Worm (Caenorhabditis elegans) whole organism, young adult: ENCODE results near the gene nrde-3.

Experiments used
- C17E4.6 ChIP-seq: fragments of 200-800 bp; sonication (Bioruptor generic); IDR thresholded peaks from 2 replicates; pipeline ENCODE4 v1.3.6; 2022; ENCODE audit warnings: missing genetic modification reagents, missing genetic modification characterization, missing compliant biosample characterization
- T07F8.4 ChIP-seq: sonication (generic microtip); optimal IDR thresholded peaks from 2 replicates; lab custom pipeline; 2016; ENCODE audit warnings: mild to moderate bottlenecking, missing genetic modification characterization, moderate library complexity, missing compliant biosample characterization
- Y67H2A.10 ChIP-seq: fragments of 200-800 bp; sonication (Bioruptor generic); conservative IDR thresholded peaks from 2 replicates; pipeline ENCODE4 v1.3.6; 2022; ENCODE audit warnings: missing genetic modification reagents, missing genetic modification characterization, missing compliant biosample characterization
- cebp-2 ChIP-seq: fragments of 200-800 bp; sonication (Bioruptor generic); IDR thresholded peaks from 2 replicates; pipeline ENCODE4 v1.3.6; 2022; ENCODE audit warnings: missing genetic modification characterization, missing compliant biosample characterization
- ceh-40 ChIP-seq: fragments of 200-800 bp; sonication (Bioruptor generic); IDR thresholded peaks from 2 replicates; pipeline ENCODE4 v1.3.6; 2022; ENCODE audit warnings: missing genetic modification characterization, missing compliant biosample characterization
- hsf-1 ChIP-seq: fragments of 200-800 bp; sonication (Bioruptor generic); IDR thresholded peaks from 2 replicates; pipeline ENCODE4 v1.3.6; 2022; ENCODE audit warnings: missing genetic modification reagents, missing genetic modification characterization, missing compliant biosample characterization
- lin-40 ChIP-seq: sonication (generic microtip); optimal IDR thresholded peaks from 2 replicates; lab custom pipeline; 2016; ENCODE audit warnings: missing genetic modification characterization, mild to moderate bottlenecking, missing compliant biosample characterization, missing genotype, missing genetic modification reagents

DNA sequence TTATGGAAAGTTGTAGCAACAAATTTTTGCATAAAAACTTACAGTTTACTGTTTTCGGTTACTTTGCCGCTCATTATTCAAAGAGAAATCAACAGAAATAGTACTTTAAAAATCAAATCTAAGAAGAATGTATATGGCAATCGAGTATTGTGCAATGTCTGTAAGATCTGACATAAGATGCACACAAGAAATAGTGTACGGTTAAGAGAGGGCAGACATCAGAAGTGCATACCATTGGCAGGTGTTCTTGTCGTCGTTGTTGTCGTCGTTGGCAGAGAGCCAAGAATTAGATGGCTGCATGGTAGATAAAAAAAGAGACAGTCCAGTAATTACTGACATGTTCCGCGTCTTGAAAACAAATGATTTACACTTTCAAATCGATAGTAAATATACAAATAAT lies 22.7 kb downstream of the nrde-3 start, which contains the start of gene R04A9.7:
- TF ChIP-seq lin-40 (no peak), hsf-1 (GFP tag; lab: Robert Waterston, UW) (no peak), T07F8.4 (tag; lab: Kevin White, UChicago) (no peak), cebp-2 (no peak), C17E4.6 (GFP tag; lab: Robert Waterston, UW) (no peak), Y67H2A.10 (GFP tag; lab: Robert Waterston, UW) (no peak), ceh-40 (GFP tag; lab: Robert Waterston, UW) (no peak)
